Fruit fly (Drosophila melanogaster) whole organism, adult: ENCODE results near the gene fbp.

Source experiments
- CG11617 ChIP-seq: fragments of 200-800 bp; sonication (Bioruptor generic); optimal IDR thresholded peaks from 2 replicates; lab custom pipeline; 2017; ENCODE audit warnings: mild to moderate bottlenecking, missing biosample characterization, missing genetic modification reagents, missing genetic modification characterization
- CG12768 ChIP-seq: fragments of 200-800 bp; sonication (Bioruptor generic); optimal IDR thresholded peaks from 2 replicates; lab custom pipeline; 2017; ENCODE audit warnings: missing biosample characterization, missing genetic modification characterization, mild to moderate bottlenecking, moderate library complexity, missing genetic modification reagents
- CG14711 ChIP-seq: fragments of 200-800 bp; sonication (Bioruptor generic); optimal IDR thresholded peaks from 2 replicates; lab custom pipeline; 2018; ENCODE audit warnings: missing biosample characterization, mild to moderate bottlenecking, missing genetic modification characterization, moderate library complexity
- CG1620 ChIP-seq: fragments of 200-800 bp; sonication (Bioruptor generic); optimal IDR thresholded peaks from 2 replicates; lab custom pipeline; 2016; ENCODE audit warnings: missing biosample characterization, missing genetic modification characterization
- CG33017 ChIP-seq: fragments of 200-800 bp; sonication (Bioruptor generic); optimal IDR thresholded peaks from 2 replicates; lab custom pipeline; 2018; ENCODE audit warnings: missing biosample characterization, mild to moderate bottlenecking, missing genetic modification characterization, moderate library complexity
- CG5204 ChIP-seq: fragments of 200-800 bp; sonication (Bioruptor generic); optimal IDR thresholded peaks from 2 replicates; lab custom pipeline; 2016; ENCODE audit warnings: missing biosample characterization, missing genetic modification characterization
- CG7045 ChIP-seq: fragments of 200-800 bp; sonication (Bioruptor generic); optimal IDR thresholded peaks from 2 replicates; lab custom pipeline; 2017; ENCODE audit warnings: missing biosample characterization, mild to moderate bottlenecking, missing genetic modification characterization
- CG7101 ChIP-seq: fragments of 200-800 bp; sonication (Bioruptor generic); optimal IDR thresholded peaks from 2 replicates; lab custom pipeline; 2018; ENCODE audit warnings: missing biosample characterization, mild to moderate bottlenecking, missing genetic modification characterization, moderate library complexity
- Clk ChIP-seq: fragments of 200-800 bp; sonication (Bioruptor generic); optimal IDR thresholded peaks from 2 replicates; lab custom pipeline; 2017; ENCODE audit warnings: missing biosample characterization, missing genetic modification characterization
- Crg-1 ChIP-seq: fragments of 200-800 bp; sonication (Bioruptor generic); optimal IDR thresholded peaks from 2 replicates; lab custom pipeline; 2016; ENCODE audit warnings: missing biosample characterization, missing genetic modification characterization
- Hr96 ChIP-seq: fragments of 200-800 bp; sonication (Bioruptor generic); optimal IDR thresholded peaks from 2 replicates; lab custom pipeline; 2016; ENCODE audit warnings: missing biosample characterization, missing genetic modification characterization
- Mnt ChIP-seq: fragments of 200-800 bp; sonication (Bioruptor generic); optimal IDR thresholded peaks from 2 replicates; lab custom pipeline; 2016; ENCODE audit warnings: missing biosample characterization, mild to moderate bottlenecking, missing genetic modification characterization
- bab1 ChIP-seq: fragments of 200-800 bp; sonication (Bioruptor generic); optimal IDR thresholded peaks from 3 replicates; lab custom pipeline; 2019; ENCODE audit warnings: missing biosample characterization, mild to moderate bottlenecking, missing genetic modification characterization, moderate library complexity
- cic ChIP-seq: fragments of 200-800 bp; sonication (Bioruptor generic); optimal IDR thresholded peaks from 2 replicates; lab custom pipeline; 2017; ENCODE audit warnings: missing biosample characterization, mild to moderate bottlenecking, missing genetic modification characterization, moderate library complexity
- cnc ChIP-seq, 2 experiments: fragments of >200 bp; optimal IDR thresholded peaks; 2 replicates each; lab custom pipeline; 2017
- kay ChIP-seq: fragments of 200-800 bp; sonication (Bioruptor generic); peaks from one replicate; lab custom pipeline; 2016; ENCODE audit warnings: missing biosample characterization, missing genetic modification characterization, borderline replicate concordance
- ovo ChIP-seq: fragments of 200-800 bp; sonication (Bioruptor generic); optimal IDR thresholded peaks from 2 replicates; lab custom pipeline; 2016; ENCODE audit warnings: missing biosample characterization, missing genetic modification characterization
- pad ChIP-seq: fragments of 200-800 bp; sonication (Bioruptor generic); optimal IDR thresholded peaks from 3 replicates; lab custom pipeline; 2017; ENCODE audit warnings: missing biosample characterization, missing genetic modification characterization, mild to moderate bottlenecking, moderate library complexity, missing genetic modification reagents
- tj ChIP-seq: fragments of 200-800 bp; sonication (Bioruptor generic); optimal IDR thresholded peaks from 3 replicates; lab custom pipeline; 2017; ENCODE audit warnings: missing biosample characterization, mild to moderate bottlenecking, missing genetic modification characterization, moderate library complexity
- toe ChIP-seq: fragments of 200-800 bp; sonication (Bioruptor generic); optimal IDR thresholded peaks from 2 replicates; lab custom pipeline; 2016; ENCODE audit warnings: missing biosample characterization, missing genetic modification characterization

fbp gene

DNA sequence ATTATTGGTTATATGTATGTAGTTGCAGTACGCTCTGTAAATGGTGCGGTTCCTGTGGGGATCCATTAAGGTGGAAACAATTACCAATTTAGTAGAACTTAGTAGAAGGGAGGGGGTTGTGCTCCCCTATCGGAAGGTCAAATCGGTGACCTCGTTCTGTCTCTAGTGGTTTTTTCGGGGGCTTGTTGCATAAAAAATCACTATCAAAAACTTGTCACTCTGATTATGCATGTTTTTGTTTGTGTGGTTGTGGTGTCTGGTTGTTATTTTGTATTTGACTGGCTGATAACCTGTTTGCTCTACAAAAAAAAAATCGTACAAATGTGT is 527 bp downstream of the fbp start:
- no peak for TF ChIP-seq CG14711 (tag; lab: Kevin White, UChicago)
- no peak for TF ChIP-seq ovo (GFP tag; lab: Kevin White, UChicago)
- TF ChIP-seq Hr96 (GFP tag; lab: Kevin White, UChicago) = no peak
- TF ChIP-seq CG11617 (GFP tag; lab: Kevin White, UChicago) = no peak
- TF ChIP-seq CG7101 (tag; lab: Kevin White, UChicago) = no peak
- TF ChIP-seq Clk (GFP tag; lab: Kevin White, UChicago) = no peak
- no peak for TF ChIP-seq cic
- TF ChIP-seq kay = no peak
- TF ChIP-seq CG1620 = no peak

DNA sequence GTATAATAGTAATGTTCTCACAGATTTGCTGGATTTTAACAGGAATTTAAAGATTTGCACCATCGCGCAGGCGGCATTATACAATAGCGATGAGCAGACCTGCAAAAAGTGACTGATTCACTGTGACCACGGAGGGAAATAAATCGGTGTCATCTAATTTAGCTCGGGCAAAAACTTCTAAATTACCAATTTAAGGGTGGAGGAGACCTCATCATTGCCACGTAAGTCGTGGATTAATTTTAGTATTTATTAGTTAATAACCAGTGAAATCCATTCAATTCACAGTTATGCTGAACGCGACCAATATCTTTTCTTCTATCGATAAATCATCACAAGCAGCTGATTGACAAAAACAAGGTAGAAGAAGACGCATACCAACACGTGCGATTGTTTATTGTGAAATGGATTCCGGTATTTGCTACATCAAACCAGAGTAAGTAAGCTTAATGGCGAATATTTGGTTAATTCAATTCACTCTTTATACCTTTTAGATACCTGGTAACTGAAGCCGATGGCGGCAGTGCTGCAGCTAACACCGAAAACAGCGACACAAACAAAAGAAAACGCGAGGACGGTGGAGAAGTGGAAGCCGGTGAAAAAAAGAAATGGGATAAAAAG is 5.3 kb downstream of the fbp start, which contains the start of the genes CG10628 and Dus3:
Gene CG10628 (minus strand): TSS at position 105 of the 618 bp plus-strand sequence.
Gene Dus3 (plus strand): TSS at position 369 of the 618 bp plus-strand sequence.
- TF ChIP-seq Mnt (GFP tag; lab: Kevin White, UChicago) (peak; percentile 98), CG33017 (tag; lab: Kevin White, UChicago) (peak; percentile 81), CG14711 (tag; lab: Kevin White, UChicago) (peak; percentile 78), toe (GFP tag; lab: Kevin White, UChicago) (peak; percentile 88), bab1 (peak; percentile 82), ovo (GFP tag; lab: Kevin White, UChicago) (peak; percentile 60), cnc (optimal IDR thresholded peaks at IDR 0.05; lab: Kevin White, UChicago) (no peak), Hr96 (GFP tag; lab: Kevin White, UChicago) (peak; percentile 80), kay (no peak), CG7101 (tag; lab: Kevin White, UChicago) (peak; percentile 86), CG5204 (GFP tag; lab: Kevin White, UChicago) (peak; percentile 88), tj (peak; percentile 60), CG11617 (GFP tag; lab: Kevin White, UChicago) (peak; percentile 85), pad (GFP tag; lab: Kevin White, UChicago) (peak; percentile 62), Clk (GFP tag; lab: Kevin White, UChicago) (peak; percentile 72), CG1620 (peak; percentile 81), CG7045 (GFP tag; lab: Kevin White, UChicago) (peak; percentile 81), CG12768 (peak; percentile 82), Crg-1 (peak; percentile 62), cic (peak; percentile 20)

DNA sequence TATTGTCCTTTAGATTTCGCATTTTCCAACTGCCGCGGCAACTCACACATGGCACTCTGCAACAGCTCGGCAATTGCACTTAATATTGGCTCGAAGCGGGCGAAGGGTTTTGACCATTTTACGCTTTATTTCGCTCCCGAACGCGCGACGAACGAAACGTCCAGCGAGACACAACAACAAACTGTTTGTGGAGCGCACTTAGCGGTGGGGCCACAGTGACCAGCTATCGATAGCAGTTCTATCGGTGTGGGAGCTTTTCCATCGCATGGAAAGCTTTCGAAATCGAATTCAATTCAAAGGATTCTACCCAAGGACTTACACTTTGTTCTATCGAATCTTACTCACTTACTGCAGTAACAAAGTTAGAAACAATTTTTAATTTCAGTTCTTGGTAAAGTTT is 7.2 kb downstream of the fbp start, which contains the start of gene CG10631:
Gene CG10631 (minus strand): TSS at position 189 of the 400 bp plus-strand sequence.
- TF ChIP-seq CG11617 (GFP tag; lab: Kevin White, UChicago) = no peak
- TF ChIP-seq bab1 = peak; percentile 69
- TF ChIP-seq Mnt (GFP tag; lab: Kevin White, UChicago) = peak; percentile 7

DNA sequence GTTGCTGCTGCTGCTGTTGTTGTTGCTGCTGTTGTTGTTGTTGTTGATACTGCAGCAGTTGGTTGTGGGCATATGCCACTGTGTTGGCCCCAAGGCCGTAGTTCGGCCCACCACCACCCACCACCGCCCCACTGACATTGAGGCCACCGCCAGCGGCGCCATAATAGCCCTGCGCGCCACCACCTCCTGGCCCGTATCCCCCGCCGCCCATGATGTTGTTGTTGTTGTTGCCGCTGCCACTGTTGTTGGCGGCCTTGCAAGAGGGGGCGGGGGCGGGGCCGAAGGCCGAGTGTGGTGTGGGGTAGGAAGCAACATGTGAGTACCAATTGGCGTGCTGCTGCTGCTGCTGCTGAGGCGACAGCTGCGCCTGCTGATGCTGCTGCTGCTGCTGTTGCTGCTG is 7.9 kb downstream of the fbp start:
- TF ChIP-seq Clk (GFP tag; lab: Kevin White, UChicago) (no peak), cic (no peak), CG14711 (tag; lab: Kevin White, UChicago) (no peak), ovo (GFP tag; lab: Kevin White, UChicago) (no peak), tj (no peak), CG12768 (no peak), kay (no peak), CG1620 (no peak), CG11617 (GFP tag; lab: Kevin White, UChicago) (no peak), CG33017 (tag; lab: Kevin White, UChicago) (no peak), cnc (optimal IDR thresholded peaks at IDR 0.05; lab: Kevin White, UChicago) (no peak), Hr96 (GFP tag; lab: Kevin White, UChicago) (no peak), bab1 (no peak), Crg-1 (no peak), CG5204 (GFP tag; lab: Kevin White, UChicago) (no peak), CG7045 (GFP tag; lab: Kevin White, UChicago) (no peak), Mnt (GFP tag; lab: Kevin White, UChicago) (no peak)

DNA sequence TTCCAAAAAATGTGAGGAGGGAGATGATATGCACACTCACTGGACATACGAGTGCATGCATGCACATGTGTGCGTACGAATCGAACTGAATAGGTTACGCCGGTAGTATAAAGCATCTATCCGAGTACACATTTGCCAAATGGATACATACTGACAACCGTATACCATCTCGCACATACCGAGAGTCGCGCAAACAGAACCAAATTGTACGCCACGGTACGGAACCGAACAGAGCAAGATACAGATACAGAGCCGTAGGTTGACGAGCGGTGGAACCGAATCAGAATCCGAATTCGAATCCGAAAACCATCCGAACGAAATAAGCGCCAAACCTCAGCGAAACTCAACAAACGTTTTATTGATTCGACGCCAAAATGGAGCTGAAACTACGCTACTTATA is 8.9 kb downstream of the fbp start:
- TF ChIP-seq Hr96 (GFP tag; lab: Kevin White, UChicago) (no peak), toe (GFP tag; lab: Kevin White, UChicago) (no peak), pad (GFP tag; lab: Kevin White, UChicago) (no peak), CG1620 (no peak), CG12768 (no peak), Clk (GFP tag; lab: Kevin White, UChicago) (no peak), cic (no peak), bab1 (no peak), CG7045 (GFP tag; lab: Kevin White, UChicago) (no peak), Crg-1 (no peak), CG33017 (tag; lab: Kevin White, UChicago) (no peak), kay (no peak), Mnt (GFP tag; lab: Kevin White, UChicago) (no peak)

DNA sequence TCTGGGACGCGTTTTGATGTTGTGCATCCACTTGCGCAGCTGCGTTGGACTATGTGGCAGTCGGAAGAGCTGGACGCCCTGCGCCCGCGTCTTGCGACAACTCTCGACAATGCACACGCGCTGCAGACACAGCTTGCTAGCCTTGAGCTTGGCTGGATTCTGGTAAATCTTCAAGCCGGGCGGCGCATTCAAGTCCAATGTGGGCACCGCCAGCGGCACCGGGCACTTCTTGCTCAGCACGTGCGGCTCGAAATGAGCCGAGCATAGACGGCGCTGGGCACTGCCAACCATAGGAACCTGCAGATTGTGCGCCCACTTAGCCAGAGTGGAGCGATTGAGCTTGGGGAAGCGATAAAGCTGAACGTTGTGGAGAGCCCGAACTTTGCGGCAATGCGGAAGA is 13.4 kb downstream of the fbp start:
- TF ChIP-seq CG33017 (tag; lab: Kevin White, UChicago) = no peak
- no peak for TF ChIP-seq CG11617 (GFP tag; lab: Kevin White, UChicago)
- no peak for TF ChIP-seq CG12768
- TF ChIP-seq kay = no peak
- TF ChIP-seq CG1620 = no peak
- TF ChIP-seq bab1 = no peak
- TF ChIP-seq CG7101 (tag; lab: Kevin White, UChicago) = no peak
- no peak for TF ChIP-seq Crg-1
- TF ChIP-seq Clk (GFP tag; lab: Kevin White, UChicago) = no peak
- TF ChIP-seq toe (GFP tag; lab: Kevin White, UChicago) = no peak
- TF ChIP-seq cnc (optimal IDR thresholded peaks at IDR 0.05; lab: Kevin White, UChicago) = no peak
- TF ChIP-seq Hr96 (GFP tag; lab: Kevin White, UChicago) = no peak
- no peak for TF ChIP-seq CG5204 (GFP tag; lab: Kevin White, UChicago)
- no peak for TF ChIP-seq tj
- no peak for TF ChIP-seq ovo (GFP tag; lab: Kevin White, UChicago)
- TF ChIP-seq CG7045 (GFP tag; lab: Kevin White, UChicago) = no peak
- no peak for TF ChIP-seq CG14711 (tag; lab: Kevin White, UChicago)
- no peak for TF ChIP-seq pad (GFP tag; lab: Kevin White, UChicago)
